Worm (Caenorhabditis elegans) whole organism, dauer: ENCODE measurements around the gene prx-5.

Experiments
- unc-62 ChIP-seq: sonication (generic microtip); optimal IDR thresholded peaks from 2 replicates; lab custom pipeline; 2017; ENCODE audit warnings: missing biosample characterization, missing genetic modification reagents, missing genetic modification characterization

Gene prx-5

ce11 chrII:8704413-8704874 lies at the start of gene prx-5:
Gene prx-5 (plus strand): TSS chrII:8704824.
- TF ChIP-seq unc-62 (GFP tag; lab: Kevin White, UChicago), result no peak

ce11 chrII:8658835-8659234 lies 45.8 kb upstream of the prx-5 start, which contains the start of gene atg-10:
Gene atg-10 (plus strand): TSS chrII:8659135.
- TF ChIP-seq unc-62 (GFP tag; lab: Kevin White, UChicago), result no peak

- no peak for TF ChIP-seq unc-62 (GFP tag; lab: Kevin White, UChicago)
Observed at ce11 chrII:8661539-8661938, 43.1 kb upstream of the prx-5 start, which contains the start of the genes piga-1 and eif-2Bepsilon. Gene piga-1 (minus strand): TSS chrII:8661712. Gene eif-2Bepsilon (plus strand): TSS chrII:8661869.

ce11 chrII:8664533-8664932 lies 40.1 kb upstream of the prx-5 start, which contains the start of gene etc-1:
Gene etc-1 (plus strand): TSS chrII:8664833.
- no peak for TF ChIP-seq unc-62 (GFP tag; lab: Kevin White, UChicago)

- no peak for TF ChIP-seq unc-62 (GFP tag; lab: Kevin White, UChicago)
Observed at ce11 chrII:8668871-8669270, 35.8 kb upstream of the prx-5 start.

- no peak for TF ChIP-seq unc-62 (GFP tag; lab: Kevin White, UChicago)
Observed at ce11 chrII:8670835-8671234, 33.8 kb upstream of the prx-5 start.

- TF ChIP-seq unc-62 (GFP tag; lab: Kevin White, UChicago), result no peak
Observed at ce11 chrII:8675369-8675768, 29.3 kb upstream of the prx-5 start.

- TF ChIP-seq unc-62 (GFP tag; lab: Kevin White, UChicago), result no peak
Observed at ce11 chrII:8679799-8680198, 24.8 kb upstream of the prx-5 start.

- no peak for TF ChIP-seq unc-62 (GFP tag; lab: Kevin White, UChicago)
Observed at ce11 chrII:8683933-8684332, 20.7 kb upstream of the prx-5 start.

ce11 chrII:8684824-8685223 lies 19.8 kb upstream of the prx-5 start, which contains the start of gene hgap-2:
Gene hgap-2 (minus strand): TSS chrII:8684924.
- TF ChIP-seq unc-62 (GFP tag; lab: Kevin White, UChicago), result no peak

ce11 chrII:8685623-8686022 lies 19.0 kb upstream of the prx-5 start, which contains the start of gene C34C6.9:
Gene C34C6.9 (plus strand): TSS chrII:8685923.
- TF ChIP-seq unc-62 (GFP tag; lab: Kevin White, UChicago), result no peak

ce11 chrII:8691344-8691960 lies 13.2 kb upstream of the prx-5 start, which contains the start of gene C34C6.3:
Gene C34C6.3 (plus strand): TSS chrII:8691910.
- TF ChIP-seq unc-62 (GFP tag; lab: Kevin White, UChicago), result no peak

- TF ChIP-seq unc-62 (GFP tag; lab: Kevin White, UChicago), result no peak
Observed at ce11 chrII:8695783-8696182, 8.8 kb upstream of the prx-5 start, which contains the start of gene C34C6.10. Gene C34C6.10 (minus strand): TSS chrII:8695883.

ce11 chrII:8698828-8699227 lies 5.8 kb upstream of the prx-5 start, which contains the start of gene chdh-1:
Gene chdh-1 (minus strand): TSS chrII:8698928.
- TF ChIP-seq unc-62 (GFP tag; lab: Kevin White, UChicago), result no peak

- TF ChIP-seq unc-62 (GFP tag; lab: Kevin White, UChicago), result no peak
Observed at ce11 chrII:8701059-8701458, 3.6 kb upstream of the prx-5 start.

- no peak for TF ChIP-seq unc-62 (GFP tag; lab: Kevin White, UChicago)
Observed at ce11 chrII:8701619-8702350, 2.8 kb upstream of the prx-5 start, which contains the start of gene sphk-1. Gene sphk-1 (minus strand): TSS chrII:8701669.
